Worm (Caenorhabditis elegans) whole organism, L4 larva: ENCODE measurements around the gene fbxa-220.

ENCODE experiments used
- R02D3.7 ChIP-seq: fragments of 150-350 bp; sonication (generic microtip); optimal IDR thresholded peaks from 3 replicates; lab custom pipeline; 2014; ENCODE audit warnings: missing biosample characterization, missing genetic modification characterization
- Y105C5A.15 ChIP-seq: fragments of 200-800 bp; sonication (Bioruptor generic); IDR thresholded peaks from 2 replicates; pipeline ENCODE4 v1.3.6; 2022; ENCODE audit warnings: missing genetic modification characterization, missing compliant biosample characterization
- Y75B8A.6 ChIP-seq: fragments of 200-800 bp; sonication (Bioruptor generic); IDR thresholded peaks from 2 replicates; pipeline ENCODE4 v1.3.6; 2022; ENCODE audit warnings: missing genetic modification reagents, missing genetic modification characterization, missing compliant biosample characterization
- ZK337.2 ChIP-seq: fragments of 200-800 bp; sonication (Bioruptor generic); IDR thresholded peaks from 2 replicates; pipeline ENCODE4 v1.3.6; 2022; ENCODE audit warnings: missing genetic modification reagents, missing genetic modification characterization, missing compliant biosample characterization
- ZK546.5 ChIP-seq, 2 experiments: sonication (generic microtip); optimal IDR thresholded peaks; 2 replicates each; lab custom pipeline; 2017; ENCODE audit warnings: missing biosample characterization in 2 of 2, missing genetic modification characterization in 2 of 2
- aha-1 ChIP-seq: fragments of 150-350 bp; peaks from one replicate; lab custom pipeline; 2014; ENCODE audit warnings: missing biosample characterization, missing genetic modification characterization
- ceh-20 ChIP-seq: fragments of 200-800 bp; sonication (Bioruptor generic); IDR thresholded peaks from 2 replicates; pipeline ENCODE4 v1.3.6; 2022; ENCODE audit warnings: missing genetic modification reagents, missing genetic modification characterization, missing compliant biosample characterization
- ceh-28 ChIP-seq: fragments of 150-350 bp; optimal IDR thresholded peaks from 2 replicates; lab custom pipeline; 2014; ENCODE audit warnings: missing biosample characterization, missing genetic modification reagents, missing genetic modification characterization
- ceh-32 ChIP-seq: sonication (generic microtip); optimal IDR thresholded peaks from 2 replicates; lab custom pipeline; 2016; ENCODE audit warnings: mild to moderate bottlenecking, missing genetic modification characterization, missing compliant biosample characterization; ENCODE audit not compliant: poor library complexity
- ctbp-1 ChIP-seq: fragments of 200-800 bp; sonication (Bioruptor generic); IDR thresholded peaks from 2 replicates; pipeline ENCODE4 v1.3.6; 2022; ENCODE audit warnings: missing genetic modification reagents, missing genetic modification characterization, missing compliant biosample characterization
- daf-12 ChIP-seq: fragments of 150-350 bp; optimal IDR thresholded peaks from 2 replicates; lab custom pipeline; 2014; ENCODE audit warnings: missing biosample characterization, missing genetic modification reagents, missing genetic modification characterization
- daf-19 ChIP-seq: fragments of 200-800 bp; sonication (Bioruptor generic); conservative IDR thresholded peaks from 2 replicates; pipeline ENCODE4 v1.3.6; 2022; ENCODE audit warnings: missing genetic modification characterization, missing compliant biosample characterization
- dpl-1 ChIP-seq: fragments of 150-350 bp; optimal IDR thresholded peaks from 2 replicates; lab custom pipeline; 2014; ENCODE audit warnings: missing biosample characterization, missing genetic modification reagents, missing genetic modification characterization
- duxl-1 ChIP-seq: sonication (generic microtip); optimal IDR thresholded peaks from 2 replicates; lab custom pipeline; 2016; ENCODE audit warnings: mild to moderate bottlenecking, missing genetic modification characterization, moderate library complexity, missing compliant biosample characterization; ENCODE audit not compliant: poor library complexity
- fkh-10 ChIP-seq: fragments of 150-350 bp; optimal IDR thresholded peaks from 2 replicates; lab custom pipeline; 2014; ENCODE audit warnings: missing biosample characterization, missing genetic modification reagents, missing genetic modification characterization
- fos-1 ChIP-seq: fragments of 150-350 bp; optimal IDR thresholded peaks from 2 replicates; lab custom pipeline; 2014; ENCODE audit warnings: missing biosample characterization, missing genetic modification characterization
- hmg-1.1 ChIP-seq: fragments of 200-800 bp; sonication (Bioruptor generic); IDR thresholded peaks from 2 replicates; pipeline ENCODE4 v1.3.6; 2022; ENCODE audit warnings: missing genetic modification reagents, missing genetic modification characterization, missing compliant biosample characterization
- madf-5 ChIP-seq, 2 experiments: fragments of 200-800 bp; sonication (Bioruptor generic); IDR thresholded peaks; 2 replicates each; pipeline ENCODE4 v1.3.6; 2022; ENCODE audit warnings: missing compliant biosample characterization in 2 of 2, missing genetic modification characterization in 2 of 2
- mdl-1 ChIP-seq, 2 experiments: fragments of 150-350 bp in 1 of 2; sonication (generic microtip) in 1 of 2; optimal IDR thresholded peaks; 2 replicates each; lab custom pipeline; 2014 to 2017; ENCODE audit warnings: missing biosample characterization in 2 of 2, missing genetic modification characterization in 2 of 2
- mep-1 ChIP-seq: fragments of 150-350 bp; sonication (generic microtip); optimal IDR thresholded peaks from 3 replicates; lab custom pipeline; 2014; ENCODE audit warnings: missing biosample characterization, missing genetic modification characterization
- nhr-11 ChIP-seq: fragments of 150-350 bp; optimal IDR thresholded peaks from 2 replicates; lab custom pipeline; 2014; ENCODE audit warnings: missing biosample characterization, missing genetic modification characterization
- nhr-42 ChIP-seq: fragments of 200-800 bp; sonication (Bioruptor generic); IDR thresholded peaks from 2 replicates; pipeline ENCODE4 v1.3.6; 2022; ENCODE audit warnings: missing genetic modification characterization, missing compliant biosample characterization
- nhr-48 ChIP-seq: sonication (generic microtip); optimal IDR thresholded peaks from 2 replicates; lab custom pipeline; 2016; ENCODE audit warnings: mild to moderate bottlenecking, missing genetic modification characterization, missing compliant biosample characterization
- nhr-6 ChIP-seq: fragments of 150-350 bp; optimal IDR thresholded peaks from 2 replicates; lab custom pipeline; 2014; ENCODE audit warnings: missing biosample characterization, missing genetic modification characterization
- rbr-2 ChIP-seq: sonication (generic microtip); optimal IDR thresholded peaks from 2 replicates; lab custom pipeline; 2016; ENCODE audit warnings: missing genotype, missing genetic modification characterization, missing compliant biosample characterization
- saeg-2 ChIP-seq: fragments of 200-800 bp; sonication (Bioruptor generic); IDR thresholded peaks from 2 replicates; pipeline ENCODE4 v1.3.6; 2022; ENCODE audit warnings: missing genetic modification reagents, missing genetic modification characterization, missing compliant biosample characterization
- sdz-12 ChIP-seq: fragments of 200-800 bp; sonication (Bioruptor generic); optimal IDR thresholded peaks from 2 replicates; lab custom pipeline; 2018; ENCODE audit warnings: mild to moderate bottlenecking, missing genetic modification characterization, missing compliant biosample characterization
- skn-1 ChIP-seq: fragments of 150-350 bp; optimal IDR thresholded peaks from 2 replicates; lab custom pipeline; 2014; ENCODE audit warnings: missing biosample characterization, missing genetic modification characterization
- snpc-1.2 ChIP-seq: fragments of 200-800 bp; sonication (Bioruptor generic); IDR thresholded peaks from 2 replicates; pipeline ENCODE4 v1.3.6; 2022; ENCODE audit warnings: missing genetic modification reagents, missing genetic modification characterization, missing compliant biosample characterization
- spr-1 ChIP-seq: sonication (generic microtip); optimal IDR thresholded peaks from 2 replicates; lab custom pipeline; 2016; ENCODE audit warnings: mild to moderate bottlenecking, missing genetic modification characterization, missing compliant biosample characterization
- tra-1 ChIP-seq: fragments of 200-800 bp; sonication (Bioruptor generic); IDR thresholded peaks from 2 replicates; pipeline ENCODE4 v1.3.6; 2022; ENCODE audit warnings: missing genetic modification reagents, missing genetic modification characterization, missing compliant biosample characterization
- unc-62 ChIP-seq, 3 experiments: fragments of 150-350 bp in 1 of 3; sonication (generic microtip); optimal IDR thresholded peaks in 2 of 3; peaks in 1 of 3; 1 replicate in 1 of 3; 2 replicates in 2 of 3; lab custom pipeline; 2014 to 2017; ENCODE audit warnings: missing biosample characterization in 3 of 3, missing genetic modification characterization in 3 of 3, missing genetic modification reagents in 3 of 3, missing genotype in 1 of 3
- zfp-2 ChIP-seq: sonication (generic microtip); optimal IDR thresholded peaks from 2 replicates; lab custom pipeline; 2016; ENCODE audit warnings: mild to moderate bottlenecking, missing genetic modification characterization, missing compliant biosample characterization
- ztf-7 ChIP-seq: fragments of 150-350 bp; optimal IDR thresholded peaks from 2 replicates; lab custom pipeline; 2014; ENCODE audit warnings: missing biosample characterization, missing genetic modification characterization

The fbxa-220 gene

DNA sequence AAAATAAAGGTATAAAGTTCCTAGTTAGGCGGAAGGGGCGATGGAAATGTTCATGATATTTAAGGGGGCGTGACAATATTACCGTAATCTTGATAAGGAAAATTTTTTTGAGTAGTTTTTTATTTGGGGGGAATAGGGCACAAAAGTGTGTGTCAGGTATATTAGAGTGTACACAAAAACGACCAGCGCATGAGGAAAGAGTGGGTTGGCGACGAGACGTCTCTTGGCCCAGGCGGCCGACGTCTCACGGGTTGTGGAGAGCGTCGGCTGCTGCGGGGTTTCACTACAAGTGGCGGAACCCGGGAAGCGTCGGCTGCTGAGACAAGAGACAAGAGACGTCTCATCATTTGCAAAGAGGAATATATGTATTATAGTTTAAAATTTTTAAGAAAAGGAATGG, 20.3 kb downstream of the fbxa-220 start (continued):
- TF ChIP-seq daf-19 (no peak), duxl-1 (tag; lab: Kevin White, UChicago) (no peak), nhr-48 (tag; lab: Kevin White, UChicago) (peak; percentile 38), sdz-12 (GFP tag; lab: Kevin White, UChicago) (no peak), fkh-10 (GFP tag; lab: Kevin White, UChicago) (no peak), ctbp-1 (GFP tag; lab: Robert Waterston, UW) (no peak), tra-1 (GFP tag; lab: Robert Waterston, UW) (no peak), ztf-7 (tag; lab: Kevin White, UChicago) (no peak), Y105C5A.15 (GFP tag; lab: Robert Waterston, UW) (no peak), fos-1 (no peak), mep-1 (tag; lab: Kevin White, UChicago) (peak; percentile 85), nhr-42 (GFP tag; lab: Robert Waterston, UW) (peak; percentile 60; the same call in 1 of the 2 replicates), Y75B8A.6 (GFP tag; lab: Robert Waterston, UW) (0 out of 2 replicates have a peak, but pooled peaks have one; percentile 5), nhr-6 (tag; lab: Kevin White, UChicago) (peak; percentile 50), ZK337.2 (0 out of 2 replicates have a peak, but pooled peaks have one; percentile 17), nhr-11 (tag; lab: Kevin White, UChicago) (no peak), madf-5 (GFP tag; IDR thresholded peaks at IDR 0.05; lab: Robert Waterston, UW) (peak; percentile 8 to 70; a peak in 2 of 4 replicates), ZK546.5 (tag; optimal IDR thresholded peaks at IDR 0.05; lab: Kevin White, UChicago) (no peak), snpc-1.2 (GFP tag; lab: Robert Waterston, UW) (no peak), zfp-2 (tag; lab: Kevin White, UChicago) (no peak), R02D3.7 (tag; lab: Kevin White, UChicago) (no peak), dpl-1 (GFP tag; lab: Kevin White, UChicago) (peak; percentile 21), rbr-2 (tag; lab: Kevin White, UChicago) (peak; percentile 20), saeg-2 (GFP tag; lab: Robert Waterston, UW) (no peak), ceh-20 (GFP tag; lab: Robert Waterston, UW) (no peak)

DNA sequence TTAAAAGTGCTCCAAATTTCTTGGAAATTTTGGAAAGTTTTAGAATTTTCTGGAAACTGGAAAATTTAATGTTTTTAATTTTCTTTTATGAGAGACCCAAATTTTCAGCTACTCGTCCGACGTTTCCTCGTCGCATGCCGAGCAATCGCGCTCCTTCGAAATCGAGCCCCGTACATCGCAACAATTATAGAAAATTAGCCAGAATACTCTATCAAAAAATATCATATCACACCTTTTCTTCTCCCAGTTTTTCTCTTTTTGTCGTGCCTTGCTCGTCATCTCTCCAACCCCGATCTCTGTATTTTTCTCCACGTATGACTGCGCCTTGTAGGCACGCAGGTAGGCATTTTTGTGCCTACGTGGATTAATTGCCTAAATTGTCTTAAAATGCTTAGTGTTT, 21.7 kb downstream of the fbxa-220 start:
- TF ChIP-seq ceh-32 (no peak), aha-1 (tag; lab: Kevin White, UChicago) (peak; percentile 92)

- TF ChIP-seq mdl-1 (tag; optimal IDR thresholded peaks at IDR 0.05; lab: Kevin White, UChicago) (no peak), zfp-2 (tag; lab: Kevin White, UChicago) (no peak)
- TF ChIP-seq, all 104 proteins: peak for 0
Measured at ce11 chrIII:11459802-11460201, 24.2 kb downstream of the fbxa-220 start.

ce11 chrIII:11459041-11459440, 24.9 kb downstream of the fbxa-220 start:
- TF ChIP-seq hmg-1.1 (0 out of 2 replicates have a peak, but pooled peaks have one; percentile 7), Y75B8A.6 (GFP tag; lab: Robert Waterston, UW) (no peak)

- TF ChIP-seq fkh-10 (GFP tag; lab: Kevin White, UChicago) (no peak), skn-1 (no peak), spr-1 (no peak)
Measured at ce11 chrIII:11457911-11458310, 26.1 kb downstream of the fbxa-220 start.

ce11 chrIII:11456577-11456976, 27.4 kb downstream of the fbxa-220 start, which contains the start of gene plr-1:
Gene plr-1 (plus strand): TSS chrIII:11456877.
- TF ChIP-seq daf-12 (tag; lab: Kevin White, UChicago) (no peak), dpl-1 (GFP tag; lab: Kevin White, UChicago) (no peak), fkh-10 (GFP tag; lab: Kevin White, UChicago) (no peak), ctbp-1 (GFP tag; lab: Robert Waterston, UW) (no peak), ceh-28 (tag; lab: Kevin White, UChicago) (no peak), unc-62 (GFP tag; optimal IDR thresholded peaks at IDR 0.05 in 1 of 2; lab: Kevin White, UChicago) (peak in 1 of 2 experiments; percentile 69), unc-62 (tag; optimal IDR thresholded peaks at IDR 0.05; lab: Kevin White, UChicago) (no peak)
